Fruit fly (Drosophila melanogaster) whole organism, embryonic: ENCODE measurements around the gene pr.

Source experiments
- Bdp1 ChIP-seq: fragments of 200-800 bp; sonication (Bioruptor generic); optimal IDR thresholded peaks from 3 replicates; lab custom pipeline; 2016; ENCODE audit warnings: missing biosample characterization, missing genetic modification characterization
- CG12155 ChIP-seq: fragments of 200-800 bp; sonication (Bioruptor generic); optimal IDR thresholded peaks from 3 replicates; lab custom pipeline; 2016; ENCODE audit warnings: missing biosample characterization, missing genetic modification characterization
- CG12236 ChIP-seq: fragments of 200-800 bp; sonication (Bioruptor generic); optimal IDR thresholded peaks from 2 replicates; lab custom pipeline; 2016; ENCODE audit warnings: missing biosample characterization, missing genetic modification characterization
- CG12391 ChIP-seq: fragments of 200-800 bp; sonication (Bioruptor generic); optimal IDR thresholded peaks from 3 replicates; lab custom pipeline; 2018; ENCODE audit warnings: missing biosample characterization, mild to moderate bottlenecking, missing genetic modification characterization, moderate library complexity
- CG14441 ChIP-seq: fragments of 200-800 bp; sonication (Bioruptor generic); IDR thresholded peaks from 2 replicates; pipeline ENCODE4 v1.3.6; 2022; ENCODE audit warnings: missing biosample characterization, missing genetic modification characterization
- CG14860 ChIP-seq: fragments of 200-800 bp; sonication (Bioruptor generic); IDR thresholded peaks from 3 replicates; pipeline ENCODE4 v1.3.6; 2022; ENCODE audit warnings: missing biosample characterization, missing genetic modification characterization; ENCODE audit not compliant: partially characterized antibody
- CG17361 ChIP-seq: fragments of 200-800 bp; sonication (Bioruptor generic); IDR thresholded peaks from 3 replicates; pipeline ENCODE4 v1.3.6; 2022; ENCODE audit warnings: missing biosample characterization, missing genetic modification characterization
- CG17829 ChIP-seq: fragments of 200-800 bp; optimal IDR thresholded peaks from 2 replicates; lab custom pipeline; 2019; ENCODE audit warnings: missing biosample characterization, mild to moderate bottlenecking, missing genetic modification characterization, moderate library complexity
- CG2678 ChIP-seq: fragments of 200-800 bp; sonication (Bioruptor generic); optimal IDR thresholded peaks from 3 replicates; lab custom pipeline; 2019; ENCODE audit warnings: missing biosample characterization, mild to moderate bottlenecking, missing genetic modification characterization, moderate library complexity
- CG2889 ChIP-seq: fragments of 200-800 bp; sonication (Bioruptor generic); IDR thresholded peaks from 3 replicates; pipeline ENCODE4 v1.3.6; 2022; ENCODE audit warnings: missing biosample characterization, missing genetic modification characterization
- CG3163 ChIP-seq: fragments of 200-800 bp; sonication (Bioruptor generic); optimal IDR thresholded peaks from 3 replicates; lab custom pipeline; 2016; ENCODE audit warnings: missing biosample characterization, missing genetic modification characterization
- CG34376 ChIP-seq: fragments of 200-800 bp; sonication (Bioruptor generic); optimal IDR thresholded peaks from 2 replicates; lab custom pipeline; 2018; ENCODE audit warnings: missing biosample characterization, mild to moderate bottlenecking, missing genetic modification characterization
- CG4404 ChIP-seq: fragments of 200-800 bp; sonication (Bioruptor generic); IDR thresholded peaks from 2 replicates; pipeline ENCODE4 v1.3.6; 2022; ENCODE audit warnings: missing biosample characterization, missing genetic modification characterization
- Dek ChIP-seq: fragments of 200-800 bp; sonication (Bioruptor generic); optimal IDR thresholded peaks from 3 replicates; lab custom pipeline; 2019; ENCODE audit warnings: missing biosample characterization, mild to moderate bottlenecking, missing genetic modification characterization, moderate library complexity
- Doc2 ChIP-seq: fragments of 200-800 bp; sonication (Bioruptor generic); IDR thresholded peaks from 2 replicates; pipeline ENCODE4 v1.3.6; 2022; ENCODE audit warnings: missing biosample characterization, missing genetic modification characterization
- Dp ChIP-seq: fragments of 200-800 bp; sonication (Bioruptor generic); optimal IDR thresholded peaks from 2 replicates; lab custom pipeline; 2018; ENCODE audit warnings: missing biosample characterization, mild to moderate bottlenecking, missing genetic modification characterization, moderate library complexity
- GATAe ChIP-seq: fragments of 200-800 bp; sonication (Bioruptor generic); conservative IDR thresholded peaks from 2 replicates; pipeline ENCODE4 v1.3.6; 2022; ENCODE audit warnings: missing biosample characterization, missing genetic modification characterization
- HHEX ChIP-seq: fragments of 200-800 bp; sonication (Bioruptor generic); optimal IDR thresholded peaks from 3 replicates; lab custom pipeline; 2017; ENCODE audit warnings: missing biosample characterization, mild to moderate bottlenecking, missing genetic modification characterization, missing genetic modification reagents
- Lpt ChIP-seq: fragments of >200 bp; optimal IDR thresholded peaks from 2 replicates; lab custom pipeline; 2018; ENCODE audit warnings: missing biosample characterization, missing genetic modification characterization
- MESR4 ChIP-seq: fragments of 200-800 bp; sonication (Bioruptor generic); optimal IDR thresholded peaks from 2 replicates; lab custom pipeline; 2018; ENCODE audit warnings: missing biosample characterization, mild to moderate bottlenecking, missing genetic modification characterization, moderate library complexity
- Nf-YA ChIP-seq: fragments of 200-800 bp; sonication (Bioruptor generic); IDR thresholded peaks from 2 replicates; pipeline ENCODE4 v1.3.6; 2022; ENCODE audit warnings: missing biosample characterization, missing genetic modification characterization
- Optix ChIP-seq: fragments of 200-800 bp; sonication (Bioruptor generic); IDR thresholded peaks from 3 replicates; pipeline ENCODE4 v1.3.6; 2022; ENCODE audit warnings: missing biosample characterization, missing genetic modification characterization
- Spps ChIP-seq: fragments of 200-800 bp; sonication (Bioruptor generic); optimal IDR thresholded peaks from 2 replicates; lab custom pipeline; 2018; ENCODE audit warnings: missing biosample characterization, mild to moderate bottlenecking, missing genetic modification characterization
- bbx ChIP-seq: fragments of 200-800 bp; sonication (Bioruptor generic); IDR thresholded peaks from 2 replicates; pipeline ENCODE4 v1.3.6; 2022; ENCODE audit warnings: missing biosample characterization, missing genetic modification characterization; ENCODE audit not compliant: partially characterized antibody
- bcd ChIP-seq: fragments of 200-800 bp; sonication (Bioruptor generic); optimal IDR thresholded peaks from 2 replicates; lab custom pipeline; 2017; ENCODE audit warnings: missing biosample characterization, mild to moderate bottlenecking, missing genetic modification characterization
- bsh ChIP-seq, 2 experiments: fragments of 200-800 bp; sonication (Bioruptor generic); optimal IDR thresholded peaks; 2 replicates each; lab custom pipeline; 2017 to 2018; ENCODE audit warnings: mild to moderate bottlenecking in 2 of 2, missing biosample characterization in 2 of 2, missing genetic modification characterization in 2 of 2, moderate library complexity in 1 of 2
- chinmo ChIP-seq: fragments of 200-800 bp; sonication (Bioruptor generic); IDR thresholded peaks from 4 replicates; pipeline ENCODE4 v1.3.6; 2022; ENCODE audit warnings: missing biosample characterization, missing genetic modification characterization; ENCODE audit not compliant: partially characterized antibody
- chn ChIP-seq: fragments of 200-800 bp; sonication (Bioruptor generic); optimal IDR thresholded peaks from 2 replicates; lab custom pipeline; 2016; ENCODE audit warnings: missing biosample characterization, missing genetic modification characterization
- croc ChIP-seq: fragments of 200-800 bp; sonication (Bioruptor generic); conservative IDR thresholded peaks from 3 replicates; pipeline ENCODE4 v1.3.6; 2022; ENCODE audit warnings: missing biosample characterization, missing genetic modification characterization
- dpn ChIP-seq, 2 experiments: fragments of 200-800 bp; sonication (Bioruptor generic); optimal IDR thresholded peaks; 3 replicates each; lab custom pipeline; 2016; ENCODE audit warnings: missing biosample characterization in 2 of 2, missing genetic modification characterization in 2 of 2
- fru ChIP-seq: fragments of >200 bp; optimal IDR thresholded peaks from 2 replicates; lab custom pipeline; 2017
- fu2 ChIP-seq: fragments of 200-800 bp; sonication (Bioruptor generic); optimal IDR thresholded peaks from 2 replicates; lab custom pipeline; 2016; ENCODE audit warnings: missing biosample characterization, missing genetic modification characterization
- gcm ChIP-seq: fragments of 200-800 bp; sonication (Bioruptor generic); optimal IDR thresholded peaks from 2 replicates; lab custom pipeline; 2019; ENCODE audit warnings: missing biosample characterization, mild to moderate bottlenecking, missing genetic modification characterization, moderate library complexity
- ham ChIP-seq: fragments of 200-800 bp; sonication (Bioruptor generic); IDR thresholded peaks from 2 replicates; pipeline ENCODE4 v1.3.6; 2022; ENCODE audit warnings: missing biosample characterization, missing genetic modification characterization
- kay ChIP-seq: fragments of 200-800 bp; sonication (Bioruptor generic); optimal IDR thresholded peaks from 2 replicates; lab custom pipeline; 2016; ENCODE audit warnings: missing biosample characterization, missing genetic modification characterization
- luna ChIP-seq: fragments of 200-800 bp; sonication (Bioruptor generic); optimal IDR thresholded peaks from 2 replicates; lab custom pipeline; 2016; ENCODE audit warnings: missing biosample characterization, missing genetic modification characterization
- mam ChIP-seq: fragments of 200-800 bp; sonication (Bioruptor generic); optimal IDR thresholded peaks from 3 replicates; lab custom pipeline; 2016; ENCODE audit warnings: missing biosample characterization, missing genetic modification characterization
- mirr ChIP-seq: fragments of 200-800 bp; sonication (Bioruptor generic); optimal IDR thresholded peaks from 3 replicates; lab custom pipeline; 2018; ENCODE audit warnings: missing biosample characterization, mild to moderate bottlenecking, missing genetic modification characterization
- mld ChIP-seq: fragments of 200-800 bp; sonication (Bioruptor generic); IDR thresholded peaks from 3 replicates; pipeline ENCODE4 v1.3.6; 2022; ENCODE audit warnings: missing biosample characterization, missing genetic modification characterization; ENCODE audit not compliant: partially characterized antibody
- pb ChIP-seq: fragments of 200-800 bp; sonication (Bioruptor generic); optimal IDR thresholded peaks from 3 replicates; lab custom pipeline; 2016; ENCODE audit warnings: missing biosample characterization, missing genetic modification characterization
- repo ChIP-seq: fragments of 200-800 bp; sonication (Bioruptor generic); optimal IDR thresholded peaks from 2 replicates; lab custom pipeline; 2016; ENCODE audit warnings: missing biosample characterization, missing genetic modification characterization
- rib ChIP-seq: fragments of 200-800 bp; sonication (Bioruptor generic); IDR thresholded peaks from 2 replicates; pipeline ENCODE4 v1.3.6; 2022; ENCODE audit warnings: missing biosample characterization, missing genetic modification characterization
- ro ChIP-seq: fragments of 200-800 bp; sonication (Bioruptor generic); IDR thresholded peaks from 2 replicates; pipeline ENCODE4 v1.3.6; 2022; ENCODE audit warnings: missing biosample characterization, missing genetic modification characterization
- seq ChIP-seq: fragments of 200-800 bp; sonication (Bioruptor generic); IDR thresholded peaks from 2 replicates; pipeline ENCODE4 v1.3.6; 2022; ENCODE audit warnings: missing biosample characterization, missing genetic modification characterization
- slp2 ChIP-seq: fragments of 200-800 bp; sonication (Bioruptor generic); optimal IDR thresholded peaks from 2 replicates; lab custom pipeline; 2016; ENCODE audit warnings: missing biosample characterization, missing genetic modification characterization
- ssp ChIP-seq: fragments of 200-800 bp; sonication (Bioruptor generic); IDR thresholded peaks from 2 replicates; pipeline ENCODE4 v1.3.6; 2022; ENCODE audit warnings: missing biosample characterization, missing genetic modification characterization
- stwl ChIP-seq: fragments of 200-800 bp; sonication (Bioruptor generic); optimal IDR thresholded peaks from 3 replicates; lab custom pipeline; 2018; ENCODE audit warnings: missing biosample characterization, mild to moderate bottlenecking, missing genetic modification characterization, moderate library complexity
- usp ChIP-seq: fragments of >200 bp; optimal IDR thresholded peaks from 2 replicates; lab custom pipeline; 2017; ENCODE audit warnings: missing biosample characterization, missing genetic modification characterization
- zen ChIP-seq: fragments of 200-800 bp; sonication (Bioruptor generic); optimal IDR thresholded peaks from 3 replicates; lab custom pipeline; 2018; ENCODE audit warnings: missing biosample characterization, mild to moderate bottlenecking, missing genetic modification characterization, moderate library complexity

The pr gene

DNA sequence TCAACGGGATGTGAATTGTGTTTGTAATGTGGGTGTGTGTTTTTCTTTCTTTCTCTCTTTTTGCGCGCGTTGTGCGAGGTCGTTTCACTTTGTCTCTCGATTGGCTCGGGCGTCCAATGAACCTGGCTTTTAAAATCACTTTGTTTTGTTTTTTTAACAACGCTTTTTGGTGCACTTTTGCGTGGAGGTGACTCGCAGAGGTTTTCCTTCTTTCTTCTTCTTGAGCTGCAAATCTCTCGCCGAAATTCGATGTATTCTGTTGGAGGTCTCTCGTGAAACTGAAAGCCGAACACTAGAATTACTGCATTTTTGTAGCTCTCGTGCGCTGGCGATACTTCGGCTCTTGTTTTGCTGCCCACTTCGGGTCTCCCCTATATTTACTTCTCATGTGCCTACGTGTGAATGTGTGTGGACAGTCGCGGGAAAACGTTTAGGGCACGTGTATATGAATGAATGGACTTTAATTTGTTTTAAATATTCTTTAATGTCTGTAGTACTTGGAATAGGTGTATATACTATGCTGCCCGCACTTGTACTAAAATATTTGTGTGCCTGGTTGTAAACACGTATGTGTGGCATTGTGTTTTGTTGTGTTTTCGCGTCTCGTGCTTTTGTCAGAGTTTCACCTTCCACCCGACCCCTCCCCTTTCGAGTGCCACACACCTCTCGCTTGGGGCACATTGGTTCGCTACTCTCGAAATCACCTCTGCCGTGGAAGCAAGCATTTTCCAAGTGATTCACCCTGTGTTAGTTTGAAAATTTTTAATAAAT lies 9.7 kb upstream of the pr start, which contains the start of gene fok (continued):
- TF ChIP-seq Lpt (GFP tag; lab: Kevin White, UChicago), result no peak
- TF ChIP-seq Nf-YA, result peak; percentile 75
- peak; percentile 85 for TF ChIP-seq ssp (GFP tag; lab: Robert Waterston, UW)
- peak; percentile 26 for TF ChIP-seq Dp (GFP tag; lab: Kevin White, UChicago)
- TF ChIP-seq chn (GFP tag; lab: Kevin White, UChicago), result peak; percentile 94
- TF ChIP-seq Doc2 (GFP tag; lab: Robert Waterston, UW), result peak; percentile 52
- peak; percentile 95 to 96 for TF ChIP-seq dpn (GFP tag; optimal IDR thresholded peaks at IDR 0.05; lab: Kevin White, UChicago)
- TF ChIP-seq MESR4 (GFP tag; lab: Kevin White, UChicago), result peak; percentile 56
- peak; percentile 96 for TF ChIP-seq Dek (tag; lab: Kevin White, UChicago)
- peak; percentile 92 for TF ChIP-seq croc (GFP tag; lab: Robert Waterston, UW)
- peak; percentile 87 for TF ChIP-seq repo
- peak; percentile 92 for TF ChIP-seq fu2 (GFP tag; lab: Kevin White, UChicago)
- peak; percentile 95 for TF ChIP-seq mam (GFP tag; lab: Kevin White, UChicago)
- TF ChIP-seq slp2 (GFP tag; lab: Kevin White, UChicago), result peak; percentile 86
- peak; percentile 89 for TF ChIP-seq CG2889
- peak; percentile 99 for TF ChIP-seq mirr (GFP tag; lab: Kevin White, UChicago)
- TF ChIP-seq CG12155 (GFP tag; lab: Kevin White, UChicago), result peak; percentile 94
- TF ChIP-seq chinmo (GFP tag; lab: Robert Waterston, UW), result peak; percentile 88
- TF ChIP-seq CG4404 (GFP tag; lab: Robert Waterston, UW), result peak; percentile 90
- peak; percentile 99 for TF ChIP-seq CG34376 (GFP tag; lab: Kevin White, UChicago)
- peak; percentile 97 for TF ChIP-seq seq (GFP tag; lab: Robert Waterston, UW)
- peak; percentile 99 for TF ChIP-seq CG2678 (tag; lab: Kevin White, UChicago)
- peak; percentile 97 for TF ChIP-seq CG17829
- TF ChIP-seq CG3163 (GFP tag; lab: Kevin White, UChicago), result peak; percentile 80
- peak; percentile 91 for TF ChIP-seq pb (GFP tag; lab: Kevin White, UChicago)
- TF ChIP-seq Bdp1 (GFP tag; lab: Kevin White, UChicago), result peak; percentile 86
- no peak for TF ChIP-seq fru (lab: Kevin White, UChicago)
- TF ChIP-seq zen (tag; lab: Kevin White, UChicago), result peak; percentile 92
- TF ChIP-seq CG17361 (GFP tag; lab: Robert Waterston, UW), result peak; percentile 96
- no peak for TF ChIP-seq mld (GFP tag; lab: Robert Waterston, UW)
- TF ChIP-seq bsh (GFP tag; optimal IDR thresholded peaks at IDR 0.05; lab: Kevin White, UChicago), result peak; percentile 94 to 96
- peak; percentile 98 for TF ChIP-seq CG12391 (tag; lab: Kevin White, UChicago)
- peak; percentile 53 for TF ChIP-seq luna (GFP tag; lab: Kevin White, UChicago)
- TF ChIP-seq gcm (GFP tag; lab: Kevin White, UChicago), result peak; percentile 98
- no peak for TF ChIP-seq usp (GFP tag; lab: Kevin White, UChicago)
- peak; percentile 86 for TF ChIP-seq ham
- TF ChIP-seq ro, result peak; percentile 86
- TF ChIP-seq bbx (GFP tag; lab: Robert Waterston, UW), result peak; percentile 55; the same call in 1 of the 2 replicates
- TF ChIP-seq rib, result peak; percentile 98
- TF ChIP-seq kay (GFP tag; lab: Kevin White, UChicago), result peak; percentile 95
- TF ChIP-seq CG14441 (GFP tag; lab: Robert Waterston, UW), result peak; percentile 92
- TF ChIP-seq bcd, result peak; percentile 96
- TF ChIP-seq HHEX (GFP tag; lab: Kevin White, UChicago), result peak; percentile 97
- peak; percentile 87 for TF ChIP-seq CG12236 (GFP tag; lab: Kevin White, UChicago)
- TF ChIP-seq GATAe (GFP tag; lab: Robert Waterston, UW), result peak; percentile 83; the same call in 1 of the 2 replicates
- peak; percentile 88 for TF ChIP-seq Optix (GFP tag; lab: Robert Waterston, UW)
- peak; percentile 24 for TF ChIP-seq stwl (tag; lab: Kevin White, UChicago)
- peak; percentile 92 for TF ChIP-seq Spps (tag; lab: Kevin White, UChicago)
- 0 out of 3 replicates have a peak, but pooled peaks have one; percentile 32 for TF ChIP-seq CG14860
